Fruit fly (Drosophila melanogaster): ENCODE results near the gene CG34179.

Gene CG34179

DNA sequence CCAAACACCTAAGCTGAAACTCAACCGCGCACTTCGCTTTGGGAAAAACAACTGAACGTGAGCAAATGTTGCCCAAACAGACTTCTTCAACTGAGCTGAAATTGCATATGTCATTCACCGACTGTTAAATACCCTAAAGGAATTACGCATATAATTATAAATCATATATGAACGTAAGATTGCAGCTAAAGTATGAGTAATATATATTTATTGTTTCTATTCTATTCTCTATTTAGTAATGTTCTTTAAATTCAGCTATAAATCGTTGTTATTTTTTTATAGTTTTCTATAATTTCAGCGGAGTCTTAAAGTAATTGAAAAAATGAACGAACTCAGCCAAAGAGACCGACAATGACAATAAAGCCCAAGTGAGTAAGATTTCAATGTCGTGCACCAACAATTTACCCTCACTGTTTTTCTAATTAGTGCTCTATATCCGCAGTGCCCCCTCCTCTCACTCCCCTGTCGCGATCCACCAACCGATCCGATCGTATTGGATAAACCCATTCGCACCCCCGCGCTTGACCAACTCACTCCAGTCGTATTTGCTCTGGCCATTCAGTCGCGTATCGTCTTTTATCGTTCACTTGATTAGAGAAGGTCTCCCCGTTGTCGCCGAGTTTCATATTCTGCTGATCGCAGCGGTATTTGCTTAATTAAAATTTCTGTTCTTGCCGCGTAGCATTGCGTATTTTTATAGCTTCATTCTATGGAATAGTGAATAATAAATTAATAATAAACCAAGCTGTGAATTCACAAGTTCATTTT, 36.0 kb downstream of the CG34179 start, which contains the start of gene CG9098:
Gene CG9098 (minus strand): TSS at position 36 of the 768 bp plus-strand sequence.
- no peak for TF ChIP-seq dsx (GFP tag; optimal IDR thresholded peaks at IDR 0.05; ENCODE audit: poor library complexity, severe bottlenecking)
- TF ChIP-seq Smox (GFP tag; optimal IDR thresholded peaks at IDR 0.05) = no peak
- TF ChIP-seq CG10669 (GFP tag; optimal IDR thresholded peaks at IDR 0.05) = no peak
- no peak for TF ChIP-seq CG6808 (GFP tag; optimal IDR thresholded peaks at IDR 0.05)
- TF ChIP-seq CG6163 (GFP tag; IDR thresholded peaks at IDR 0.05) = no peak
- TF ChIP-seq ss (GFP tag; optimal IDR thresholded peaks at IDR 0.05) = no peak

DNA sequence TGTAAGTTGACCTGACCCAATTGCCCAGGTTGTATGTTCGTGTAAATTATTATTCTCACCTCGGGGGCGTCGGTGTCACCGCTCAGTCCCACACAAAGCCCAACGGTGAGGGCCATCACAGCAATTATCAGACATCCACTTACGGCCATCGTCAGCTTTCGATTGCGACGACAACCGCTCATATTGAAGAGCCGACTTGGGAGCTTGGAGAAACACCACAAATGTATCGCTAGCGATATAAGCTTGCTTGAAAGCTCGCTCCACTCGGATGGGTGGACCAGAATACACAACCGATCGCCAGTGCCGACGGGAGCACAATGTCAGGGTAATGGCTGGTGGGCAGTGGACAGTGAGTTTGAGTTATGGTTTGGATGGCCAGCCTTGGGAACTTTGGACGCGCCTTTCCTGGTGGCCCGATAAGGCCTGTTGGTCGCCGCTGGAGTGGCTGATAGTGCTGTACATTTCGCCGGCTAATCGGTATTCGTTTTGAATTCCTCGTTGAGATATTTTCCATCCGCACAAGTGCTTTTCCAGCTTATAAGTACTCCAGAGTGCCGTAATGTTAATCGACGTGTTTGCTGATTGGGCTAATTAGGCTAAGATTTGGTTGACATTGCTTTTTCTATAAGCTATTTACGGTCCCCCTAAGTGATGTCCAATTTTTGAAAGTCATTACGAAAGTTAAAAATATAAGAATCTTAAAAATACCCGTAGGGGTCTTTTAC, 41.8 kb downstream of the CG34179 start, which contains the start of gene Gal:
Gene Gal (minus strand): TSS at position 320 of the 725 bp plus-strand sequence.
- TF ChIP-seq CG15336 (GFP tag; IDR thresholded peaks at IDR 0.05) (0 out of 2 replicates have a peak, but pooled peaks have one; percentile 29), CG4318 (GFP tag; optimal IDR thresholded peaks at IDR 0.05) (no peak), CG11762 (GFP tag; optimal IDR thresholded peaks at IDR 0.05; ENCODE audit: insufficient read depth) (no peak), Sox102F (GFP tag; optimal IDR thresholded peaks at IDR 0.05) (no peak), svp (GFP tag) (peak; percentile 73)

DNA sequence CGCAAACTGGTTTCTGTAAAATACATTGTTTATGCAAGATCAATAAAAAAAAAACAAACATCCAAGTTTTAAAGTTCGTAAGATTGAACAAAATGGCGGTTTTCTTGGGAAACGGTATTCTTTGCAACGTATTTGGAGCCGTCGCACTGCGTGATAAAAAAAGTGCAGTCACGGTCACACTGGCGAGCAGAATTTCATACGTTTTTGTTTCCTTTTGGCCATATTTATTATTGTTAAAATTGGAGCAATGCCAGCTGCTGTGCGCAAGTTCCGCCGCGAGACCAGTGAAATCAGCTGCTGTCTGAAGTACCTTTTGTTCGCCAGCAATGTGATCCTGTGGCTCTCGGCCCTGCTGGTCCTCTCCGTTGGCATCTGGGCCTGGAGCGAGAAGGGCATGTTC, 48.4 kb downstream of the CG34179 start, which contains the start of gene Tsp26A:
Gene Tsp26A (plus strand): TSS at position 164 of the 400 bp plus-strand sequence.
- TF ChIP-seq Eip78C (GFP tag) = peak; percentile 41
- TF ChIP-seq esn (GFP tag; optimal IDR thresholded peaks at IDR 0.05) = peak; percentile 9
- no peak for TF ChIP-seq CG9139 (GFP tag; optimal IDR thresholded peaks at IDR 0.05)

DNA sequence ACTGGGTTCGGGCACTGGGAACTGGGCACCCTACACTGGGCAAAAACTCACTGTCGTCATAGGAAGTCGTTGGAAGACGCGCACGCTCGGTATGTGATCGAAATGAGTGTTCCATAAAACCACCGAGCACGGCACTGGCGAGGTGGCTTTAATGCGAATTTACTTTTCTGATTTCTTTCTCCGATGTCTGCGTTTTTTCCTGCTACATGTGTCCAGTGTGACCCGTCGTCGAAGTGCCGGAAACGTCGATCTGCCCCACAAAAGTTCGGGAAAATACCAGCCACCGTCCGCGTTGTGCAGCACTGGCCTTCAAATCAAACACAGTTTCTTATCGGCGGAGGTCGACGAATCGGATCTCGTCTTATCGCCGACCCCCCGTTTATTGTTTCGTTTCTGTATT, 49.3 kb downstream of the CG34179 start, which contains the start of gene Kdm5:
Gene Kdm5 (minus strand): TSS at position 255 of the 400 bp plus-strand sequence.
- TF ChIP-seq CG3919 (GFP tag; optimal IDR thresholded peaks at IDR 0.05) = no peak
- 0 out of 3 replicates have a peak, but pooled peaks have one; percentile 16 for TF ChIP-seq CG6163 (GFP tag; IDR thresholded peaks at IDR 0.05)
- TF ChIP-seq CG11902 (GFP tag; optimal IDR thresholded peaks at IDR 0.05) = no peak
- 0 out of 3 replicates have a peak, but pooled peaks have one; percentile 26 for TF ChIP-seq CG8119 (GFP tag; IDR thresholded peaks at IDR 0.05)
- TF ChIP-seq CG11762 (GFP tag; optimal IDR thresholded peaks at IDR 0.05; ENCODE audit: insufficient read depth) = no peak
- TF ChIP-seq svp (GFP tag) = peak; percentile 96
- no peak for TF ChIP-seq pdm3 (GFP tag; optimal IDR thresholded peaks at IDR 0.05)
- no peak for TF ChIP-seq CG34406 (GFP tag; optimal IDR thresholded peaks at IDR 0.05)
- no peak for TF ChIP-seq CG6792 (GFP tag; optimal IDR thresholded peaks at IDR 0.05)
- TF ChIP-seq net (GFP tag; optimal IDR thresholded peaks at IDR 0.05) = no peak
- no peak for TF ChIP-seq CG4318 (GFP tag; optimal IDR thresholded peaks at IDR 0.05)
- peak in 1 of 2 experiments; percentile 7 for TF ChIP-seq ss (GFP tag; optimal IDR thresholded peaks at IDR 0.05)
- TF ChIP-seq esn (GFP tag; optimal IDR thresholded peaks at IDR 0.05) = peak; percentile 23
- no peak for TF ChIP-seq dac (GFP tag; optimal IDR thresholded peaks at IDR 0.05)
- no peak for TF ChIP-seq Eip93F (GFP tag; optimal IDR thresholded peaks at IDR 0.05)
- TF ChIP-seq CG32006 (GFP tag; optimal IDR thresholded peaks at IDR 0.05) = no peak
- TF ChIP-seq spab (GFP tag; optimal IDR thresholded peaks at IDR 0.05) = no peak
- no peak for TF ChIP-seq CG7368 (GFP tag; optimal IDR thresholded peaks at IDR 0.05)
- peak; percentile 41 for TF ChIP-seq Sox14 (GFP tag; optimal IDR thresholded peaks at IDR 0.05)
- TF ChIP-seq Met (GFP tag; optimal IDR thresholded peaks at IDR 0.05) = peak; percentile 17
- TF ChIP-seq topi (GFP tag; optimal IDR thresholded peaks at IDR 0.05) = no peak
- no peak for TF ChIP-seq dsx (GFP tag; optimal IDR thresholded peaks at IDR 0.05; ENCODE audit: poor library complexity, severe bottlenecking)
- no peak for TF ChIP-seq achi (GFP tag; optimal IDR thresholded peaks at IDR 0.05)
- no peak for TF ChIP-seq acj6 (GFP tag; optimal IDR thresholded peaks at IDR 0.05)
- no peak for TF ChIP-seq CG8632 (GFP tag; optimal IDR thresholded peaks at IDR 0.05)
- TF ChIP-seq eg (GFP tag; IDR thresholded peaks at IDR 0.05) = peak; percentile 41; the same call in 1 of the 3 replicates
- no peak for TF ChIP-seq fkh (GFP tag; optimal IDR thresholded peaks at IDR 0.05)
- TF ChIP-seq salr (GFP tag; optimal IDR thresholded peaks at IDR 0.05) = no peak
- no peak for TF ChIP-seq Gug (GFP tag; IDR thresholded peaks at IDR 0.05)
- peak; percentile 43 for TF ChIP-seq Eip78C (GFP tag)
- TF ChIP-seq CG9139 (GFP tag; optimal IDR thresholded peaks at IDR 0.05) = no peak
- TF ChIP-seq CG6854 (GFP tag; optimal IDR thresholded peaks at IDR 0.05) = peak; percentile 20
- no peak for TF ChIP-seq Sox15 (GFP tag; optimal IDR thresholded peaks at IDR 0.05)
- TF ChIP-seq vri (GFP tag; optimal IDR thresholded peaks at IDR 0.05) = peak; percentile 28
- TF ChIP-seq Ets21C (GFP tag; optimal IDR thresholded peaks at IDR 0.05) = no peak
- TF ChIP-seq Blimp-1 (GFP tag; optimal IDR thresholded peaks at IDR 0.05) = no peak
